ENCODE assay signal across 1 worm cellular context in genomic region chrX:9191795-9192494, ce11.
TF ChIP-seq lines count a peak whose summit lies in the region.

Gene Y81B9A.1 (plus strand): TSS chrX:9192444.

TF ChIP-seq in whole organism, L4 larva, 104 proteins besides CTCF, POLR2A, EP300 and RAD21 (continued from another document):
- TF ChIP-seq F44E2.7 (GFP tag; IDR thresholded peaks at IDR 0.05; lab: Robert Waterston, UW) (no peak), mxl-3 (GFP tag; optimal IDR thresholded peaks at IDR 0.05; lab: Kevin White, UChicago) (no peak), F26F4.8 (GFP tag; conservative IDR thresholded peaks at IDR 0.05; lab: Robert Waterston, UW) (no peak), lin-29 (GFP tag; IDR thresholded peaks at IDR 0.05; lab: Robert Waterston, UW) (no peak), rbr-2 (tag; optimal IDR thresholded peaks at IDR 0.05; lab: Kevin White, UChicago) (no peak), daf-19 (GFP tag; conservative IDR thresholded peaks at IDR 0.05; lab: Robert Waterston, UW) (no peak), spr-1 (tag; optimal IDR thresholded peaks at IDR 0.05; lab: Kevin White, UChicago) (no peak), lim-7 (GFP tag; IDR thresholded peaks at IDR 0.05; lab: Robert Waterston, UW) (0 out of 2 replicates have a peak, but pooled peaks have one; percentile 15), jun-1 (tag; optimal IDR thresholded peaks at IDR 0.05; lab: Kevin White, UChicago) (no peak), egl-43 (GFP tag; IDR thresholded peaks at IDR 0.05; lab: Robert Waterston, UW) (no peak), lir-3 (tag; optimal IDR thresholded peaks at IDR 0.05; lab: Kevin White, UChicago) (no peak), set-16 (GFP tag; IDR thresholded peaks at IDR 0.05; lab: Robert Waterston, UW) (peak; percentile 84), ceh-44 (GFP tag; IDR thresholded peaks at IDR 0.05; lab: Robert Waterston, UW) (peak; percentile 76)
